Worm (Caenorhabditis elegans): Measurements from ENCODE around the gene F11G11.15.

DNA sequence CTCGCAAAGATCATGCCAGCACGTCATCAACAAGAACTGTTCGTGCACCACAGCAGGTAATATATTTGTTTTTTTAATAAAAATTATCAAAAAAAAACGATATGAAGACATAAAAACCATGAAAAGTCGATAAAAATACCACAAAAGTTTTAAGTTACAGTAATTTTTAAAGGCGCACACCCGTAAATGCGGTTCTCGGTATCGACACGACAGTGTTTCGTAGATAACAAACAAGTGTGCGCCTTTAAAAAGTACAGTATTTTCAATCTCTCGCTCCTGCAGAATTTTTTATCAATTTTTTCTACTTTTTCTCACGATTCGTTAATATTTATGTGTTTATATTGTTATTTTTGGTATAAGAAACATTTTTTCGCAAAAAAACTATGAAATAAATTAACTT, 30.7 kb downstream of the F11G11.15 start:
- no peak for TF ChIP-seq nhr-11 (tag; optimal IDR thresholded peaks at IDR 0.05)
- no peak for TF ChIP-seq R02D3.7 (tag; optimal IDR thresholded peaks at IDR 0.05)
- TF ChIP-seq lin-13 (GFP tag; optimal IDR thresholded peaks at IDR 0.05) = no peak
- no peak for TF ChIP-seq unc-62 (GFP tag; optimal IDR thresholded peaks at IDR 0.05)
- TF ChIP-seq ceh-82 (tag; optimal IDR thresholded peaks at IDR 0.05) = no peak
- TF ChIP-seq egl-27 (tag; optimal IDR thresholded peaks at IDR 0.05) = no peak
- TF ChIP-seq nhr-77 (tag; optimal IDR thresholded peaks at IDR 0.05) = no peak
- no peak for TF ChIP-seq ama-1 (optimal IDR thresholded peaks at IDR 0.05)
- no peak for TF ChIP-seq ZK546.5 (tag; optimal IDR thresholded peaks at IDR 0.05)
- no peak for TF ChIP-seq mdl-1 (tag; optimal IDR thresholded peaks at IDR 0.05)
- no peak for TF ChIP-seq lsy-2 (tag; optimal IDR thresholded peaks at IDR 0.05)
- TF ChIP-seq nhr-12 (tag; optimal IDR thresholded peaks at IDR 0.05) = no peak
